Worm (Caenorhabditis elegans) whole organism, L4/young adult: ENCODE results near the gene C18H2.5.

ENCODE experiments used
- W03F9.2 ChIP-seq: fragments of 150-350 bp; optimal IDR thresholded peaks from 2 replicates; lab custom pipeline; 2014; ENCODE audit warnings: missing biosample characterization, missing genetic modification characterization
- dao-5 ChIP-seq: sonication (generic microtip); optimal IDR thresholded peaks from 2 replicates; lab custom pipeline; 2016; ENCODE audit warnings: missing genotype, missing genetic modification characterization, moderate library complexity, missing compliant biosample characterization
- him-1 ChIP-seq: sonication (generic microtip); optimal IDR thresholded peaks from 2 replicates; lab custom pipeline; 2016; ENCODE audit warnings: missing genotype, missing genetic modification reagents, missing genetic modification characterization, missing compliant biosample characterization

DNA sequence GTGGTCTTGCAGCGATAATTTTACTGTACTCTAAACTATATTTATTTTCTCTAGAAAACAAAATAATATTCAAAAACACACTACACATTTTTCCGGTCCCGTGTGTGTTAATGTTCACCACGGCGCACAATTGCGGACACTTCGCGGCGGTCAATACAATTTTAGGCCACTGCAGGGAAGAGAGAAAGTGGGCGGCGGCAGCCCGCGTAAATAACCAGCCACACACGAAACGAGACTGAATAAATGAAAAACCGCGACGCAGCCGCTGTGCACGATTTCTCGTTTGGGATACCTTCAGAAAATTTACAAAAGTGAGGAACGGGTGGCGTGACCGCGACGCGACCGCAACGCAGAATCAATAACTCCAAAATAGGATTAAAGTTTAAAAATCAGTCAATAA is 16.8 kb upstream of the C18H2.5 start:
- TF ChIP-seq dao-5 (no peak), him-1 (tag; lab: Kevin White, UChicago) (no peak), W03F9.2 (tag; lab: Kevin White, UChicago) (no peak)
